Fruit fly (Drosophila melanogaster): ENCODE results near the gene sas.
A peak's percentile ranks its signal among the peaks of the same experiment; 100 is the strongest.

Gene sas

dm6 chr3R:7124109-7124639, 38.4 kb upstream of the sas start, which contains the start of the genes Alh and CG10098 (continued):
- peak; percentile 87 for TF ChIP-seq CG15696 (tag; optimal IDR thresholded peaks at IDR 0.05)
- TF ChIP-seq CG6854 (GFP tag; optimal IDR thresholded peaks at IDR 0.05): no peak
- no peak for TF ChIP-seq Dip2 (GFP tag; IDR thresholded peaks at IDR 0.05)
- TF ChIP-seq twi (tag; optimal IDR thresholded peaks at IDR 0.05): peak; percentile 71
- peak; percentile 39 for TF ChIP-seq crc (GFP tag; optimal IDR thresholded peaks at IDR 0.05)
- TF ChIP-seq CG4404 (GFP tag; IDR thresholded peaks at IDR 0.05): peak; percentile 72
- TF ChIP-seq Pdp1 (GFP tag; optimal IDR thresholded peaks at IDR 0.05): peak; percentile 83 to 91
- TF ChIP-seq cwo (GFP tag; optimal IDR thresholded peaks at IDR 0.05): peak; percentile 54
- TF ChIP-seq CG13424 (tag; optimal IDR thresholded peaks at IDR 0.05): peak; percentile 86
- no peak for TF ChIP-seq Adf1 (GFP tag; IDR thresholded peaks at IDR 0.05)
- TF ChIP-seq CG1024 (GFP tag; IDR thresholded peaks at IDR 0.05): peak; percentile 69
- TF ChIP-seq Hey (tag; optimal IDR thresholded peaks at IDR 0.05): peak; percentile 37
- TF ChIP-seq stc (GFP tag; IDR thresholded peaks at IDR 0.05): peak; percentile 32; the same call in 1 of the 2 replicates
- TF ChIP-seq CG2199 (GFP tag; IDR thresholded peaks at IDR 0.05): no peak
- peak; percentile 48 for TF ChIP-seq CG34376 (GFP tag; optimal IDR thresholded peaks at IDR 0.05)
- TF ChIP-seq CG12942 (GFP tag; optimal IDR thresholded peaks at IDR 0.05): peak; percentile 89
- peak; percentile 81 for TF ChIP-seq dysf (GFP tag; IDR thresholded peaks at IDR 0.05)
- TF ChIP-seq prd (optimal IDR thresholded peaks at IDR 0.05): no peak
- TF ChIP-seq prd (GFP tag; IDR thresholded peaks at IDR 0.05): peak; percentile 87; the same call in 2 of the 3 replicates
- peak; percentile 44 for TF ChIP-seq CG6683 (GFP tag; optimal IDR thresholded peaks at IDR 0.05)
- TF ChIP-seq jigr1 (GFP tag; IDR thresholded peaks at IDR 0.05): no peak; the same call in 2 of the 3 replicates
- TF ChIP-seq CG33557 (GFP tag; optimal IDR thresholded peaks at IDR 0.05): peak; percentile 72
- peak; percentile 87 for TF ChIP-seq chn (GFP tag; optimal IDR thresholded peaks at IDR 0.05)
- peak; percentile 56; the same call in 1 of the 2 replicates for TF ChIP-seq danr (GFP tag; IDR thresholded peaks at IDR 0.05)
- no peak for TF ChIP-seq CG8281 (tag; optimal IDR thresholded peaks at IDR 0.05)
- TF ChIP-seq Myb (GFP tag; optimal IDR thresholded peaks at IDR 0.05): peak; percentile 76
- TF ChIP-seq CG15479 (GFP tag; optimal IDR thresholded peaks at IDR 0.05): no peak
- peak; percentile 92 for TF ChIP-seq HLH54F (GFP tag; optimal IDR thresholded peaks at IDR 0.05)
- TF ChIP-seq CG9437 (GFP tag; optimal IDR thresholded peaks at IDR 0.05): peak; percentile 55
- no peak for TF ChIP-seq GATAe (GFP tag; conservative IDR thresholded peaks at IDR 0.05)
- TF ChIP-seq pum (GFP tag; optimal IDR thresholded peaks at IDR 0.05): peak; percentile 85
- TF ChIP-seq slbo (GFP tag; IDR thresholded peaks at IDR 0.05): peak; percentile 93
- peak; percentile 7; the same call in 1 of the 3 replicates for TF ChIP-seq ci (GFP tag; IDR thresholded peaks at IDR 0.05)
- TF ChIP-seq CG12391 (tag; optimal IDR thresholded peaks at IDR 0.05): peak; percentile 88
- TF ChIP-seq mirr (GFP tag; optimal IDR thresholded peaks at IDR 0.05): no peak
- TF ChIP-seq CG30431 (GFP tag; optimal IDR thresholded peaks at IDR 0.05): peak; percentile 74
- TF ChIP-seq tup (GFP tag; optimal IDR thresholded peaks at IDR 0.05): peak; percentile 67
- TF ChIP-seq Max (GFP tag; optimal IDR thresholded peaks at IDR 0.05): peak; percentile 79
- peak; percentile 69 for TF ChIP-seq CG7556 (GFP tag; optimal IDR thresholded peaks at IDR 0.05)
- peak; percentile 41 for TF ChIP-seq CG3163 (GFP tag; optimal IDR thresholded peaks at IDR 0.05)
- TF ChIP-seq Hmx (GFP tag; optimal IDR thresholded peaks at IDR 0.05): peak; percentile 75
- peak; percentile 90 for TF ChIP-seq Sin3A (optimal IDR thresholded peaks at IDR 0.05)
- peak; percentile 82 for TF ChIP-seq NfI (GFP tag; optimal IDR thresholded peaks at IDR 0.05)
- TF ChIP-seq cad (GFP tag; optimal IDR thresholded peaks at IDR 0.05): no peak
- TF ChIP-seq Jarid2 (GFP tag; optimal IDR thresholded peaks at IDR 0.05): no peak
- TF ChIP-seq oc (tag; optimal IDR thresholded peaks at IDR 0.05): no peak
- TF ChIP-seq pzg (GFP tag; optimal IDR thresholded peaks at IDR 0.05): peak; percentile 64
- peak in 1 of 2 experiments; percentile 53 for TF ChIP-seq Hr78 (GFP tag; optimal IDR thresholded peaks at IDR 0.05)
- peak; percentile 62 for TF ChIP-seq E2f1 (GFP tag; IDR thresholded peaks at IDR 0.05)
- TF ChIP-seq lmd (GFP tag; IDR thresholded peaks at IDR 0.05): peak; percentile 81
- peak; percentile 80 for TF ChIP-seq Dek (tag; optimal IDR thresholded peaks at IDR 0.05)

All from whole organism, embryonic.